Worm (Caenorhabditis elegans) whole organism, L4/young adult: Measurements from ENCODE around the gene C18H7.11.

Source experiments
- W03F9.2 ChIP-seq: fragments of 150-350 bp; optimal IDR thresholded peaks from 2 replicates; lab custom pipeline; 2014; ENCODE audit warnings: missing biosample characterization, missing genetic modification characterization
- dao-5 ChIP-seq: sonication (generic microtip); optimal IDR thresholded peaks from 2 replicates; lab custom pipeline; 2016; ENCODE audit warnings: missing genotype, missing genetic modification characterization, moderate library complexity, missing compliant biosample characterization
- him-1 ChIP-seq: sonication (generic microtip); optimal IDR thresholded peaks from 2 replicates; lab custom pipeline; 2016; ENCODE audit warnings: missing genotype, missing genetic modification reagents, missing genetic modification characterization, missing compliant biosample characterization

ce11 chrIV:603543-603942, 6.8 kb downstream of the C18H7.11 start, which contains the start of gene prmt-4:
- TF ChIP-seq W03F9.2 (tag; lab: Kevin White, UChicago) (no peak), him-1 (tag; lab: Kevin White, UChicago) (no peak), dao-5 (tag; lab: Kevin White, UChicago) (no peak)
